Worm (Caenorhabditis elegans) whole organism, L1 larva: ENCODE results near the gene ins-32.

Experiments
- C04F5.9 ChIP-seq: sonication (generic microtip); optimal IDR thresholded peaks from 2 replicates; lab custom pipeline; 2016; ENCODE audit warnings: missing genetic modification characterization, missing compliant biosample characterization
- C16A3.4 ChIP-seq: fragments of 150-350 bp; optimal IDR thresholded peaks from 2 replicates; lab custom pipeline; 2014; ENCODE audit warnings: missing biosample characterization, missing genetic modification characterization
- F16B12.6 ChIP-seq: fragments of 150-350 bp; optimal IDR thresholded peaks from 2 replicates; lab custom pipeline; 2014; ENCODE audit warnings: missing biosample characterization, missing genetic modification characterization
- aha-1 ChIP-seq: fragments of 150-350 bp; optimal IDR thresholded peaks from 2 replicates; lab custom pipeline; 2014; ENCODE audit warnings: missing biosample characterization, missing genetic modification characterization
- alr-1 ChIP-seq: fragments of 200-800 bp; sonication (Bioruptor generic); optimal IDR thresholded peaks from 2 replicates; lab custom pipeline; 2018; ENCODE audit warnings: borderline replicate concordance, mild to moderate bottlenecking, missing genetic modification characterization, missing compliant biosample characterization
- blmp-1 ChIP-seq: fragments of 150-350 bp; optimal IDR thresholded peaks from 2 replicates; lab custom pipeline; 2014; ENCODE audit warnings: missing biosample characterization, missing genetic modification characterization
- efl-1 ChIP-seq, 4 experiments: fragments of 150-350 bp; optimal IDR thresholded peaks in 3 of 4; peaks in 1 of 4; 1 replicate in 1 of 4; 2 replicates in 3 of 4; lab custom pipeline; 2014; ENCODE audit warnings: missing biosample characterization in 2 of 4, missing genetic modification characterization in 2 of 4, missing genetic modification reagents in 2 of 4
- efl-3 ChIP-seq: fragments of 200-800 bp; sonication (Bioruptor generic); optimal IDR thresholded peaks from 2 replicates; lab custom pipeline; 2018; ENCODE audit warnings: mild to moderate bottlenecking, missing genetic modification characterization, missing compliant biosample characterization
- fkh-4 ChIP-seq: sonication (generic microtip); optimal IDR thresholded peaks from 2 replicates; lab custom pipeline; 2016; ENCODE audit warnings: missing compliant biosample characterization, missing genetic modification characterization, borderline replicate concordance
- fos-1 ChIP-seq: fragments of 150-350 bp; optimal IDR thresholded peaks from 2 replicates; lab custom pipeline; 2014; ENCODE audit warnings: missing biosample characterization, missing genetic modification characterization
- hlh-17 ChIP-seq: fragments of 200-800 bp; sonication (Bioruptor generic); optimal IDR thresholded peaks from 2 replicates; lab custom pipeline; 2018; ENCODE audit warnings: missing genetic modification characterization, mild to moderate bottlenecking, missing compliant biosample characterization, moderate library complexity, borderline replicate concordance
- hlh-4 ChIP-seq: sonication (generic microtip); optimal IDR thresholded peaks from 2 replicates; lab custom pipeline; 2016; ENCODE audit warnings: mild to moderate bottlenecking, missing genetic modification characterization, missing compliant biosample characterization
- hpl-2 ChIP-seq: fragments of 150-350 bp; optimal IDR thresholded peaks from 2 replicates; lab custom pipeline; 2014; ENCODE audit warnings: missing biosample characterization, missing genetic modification reagents, missing genetic modification characterization
- isw-1 ChIP-seq: fragments of 200-800 bp; sonication (Bioruptor generic); IDR thresholded peaks from 2 replicates; pipeline ENCODE4 v1.3.6; 2022; ENCODE audit warnings: missing genetic modification characterization, missing compliant biosample characterization
- jun-1 ChIP-seq: fragments of 150-350 bp; optimal IDR thresholded peaks from 2 replicates; lab custom pipeline; 2014; ENCODE audit warnings: missing biosample characterization, missing genetic modification reagents, missing genetic modification characterization
- lin-13 ChIP-seq: fragments of 150-350 bp; optimal IDR thresholded peaks from 2 replicates; lab custom pipeline; 2014; ENCODE audit warnings: missing biosample characterization, missing genetic modification reagents, missing genetic modification characterization
- lin-14 ChIP-seq: fragments of 200-800 bp; sonication (Bioruptor generic); optimal IDR thresholded peaks from 2 replicates; lab custom pipeline; 2018; ENCODE audit warnings: mild to moderate bottlenecking, missing genetic modification characterization, moderate library complexity, missing compliant biosample characterization
- lin-35 ChIP-seq, 2 experiments: fragments of 150-350 bp; optimal IDR thresholded peaks; 2 replicates each; lab custom pipeline; 2014; ENCODE audit warnings: missing biosample characterization in 2 of 2, missing genetic modification characterization in 2 of 2, missing genetic modification reagents in 2 of 2
- lsy-2 ChIP-seq, 2 experiments: fragments of 150-350 bp; optimal IDR thresholded peaks; 2 replicates each; lab custom pipeline; 2014; ENCODE audit warnings: missing biosample characterization in 2 of 2, missing genetic modification characterization in 2 of 2
- mdl-1 ChIP-seq, 2 experiments: fragments of 150-350 bp; optimal IDR thresholded peaks; 2 replicates each; lab custom pipeline; 2014 to 2017; ENCODE audit warnings: missing biosample characterization in 2 of 2, missing genetic modification characterization in 2 of 2, inconsistent platforms in 1 of 2
- nhr-11 ChIP-seq: fragments of 150-350 bp; optimal IDR thresholded peaks from 2 replicates; lab custom pipeline; 2014; ENCODE audit warnings: missing biosample characterization, missing genetic modification characterization
- nhr-12 ChIP-seq: sonication (generic microtip); optimal IDR thresholded peaks from 2 replicates; lab custom pipeline; 2017; ENCODE audit warnings: missing biosample characterization, missing genetic modification characterization
- nhr-19 ChIP-seq: fragments of 200-800 bp; sonication (Bioruptor generic); conservative IDR thresholded peaks from 2 replicates; pipeline ENCODE4 v1.3.6; 2022; ENCODE audit warnings: missing genetic modification characterization, missing compliant biosample characterization
- nhr-76 ChIP-seq: sonication (generic microtip); optimal IDR thresholded peaks from 2 replicates; lab custom pipeline; 2017; ENCODE audit warnings: missing biosample characterization, missing genetic modification characterization
- nhr-84 ChIP-seq: sonication (generic microtip); optimal IDR thresholded peaks from 2 replicates; lab custom pipeline; 2017; ENCODE audit warnings: missing biosample characterization, missing genetic modification characterization
- nhr-85 ChIP-seq: sonication (generic microtip); peaks from one replicate; lab custom pipeline; 2016; ENCODE audit warnings: missing genetic modification characterization, inconsistent platforms, missing compliant biosample characterization
- pax-3 ChIP-seq: fragments of 200-800 bp; sonication (Bioruptor generic); optimal IDR thresholded peaks from 2 replicates; lab custom pipeline; 2018; ENCODE audit warnings: mild to moderate bottlenecking, missing genetic modification characterization, moderate library complexity, missing compliant biosample characterization
- rnt-1 ChIP-seq: sonication (generic microtip); optimal IDR thresholded peaks from 2 replicates; lab custom pipeline; 2016; ENCODE audit warnings: mild to moderate bottlenecking, missing genetic modification characterization, moderate library complexity, missing compliant biosample characterization
- skn-1 ChIP-seq: fragments of 150-350 bp; optimal IDR thresholded peaks from 2 replicates; lab custom pipeline; 2014; ENCODE audit warnings: missing biosample characterization, missing genetic modification characterization
- sox-4 ChIP-seq: sonication (generic microtip); optimal IDR thresholded peaks from 2 replicates; lab custom pipeline; 2016; ENCODE audit warnings: missing genetic modification characterization, missing compliant biosample characterization
- sptf-1 ChIP-seq: fragments of 150-350 bp; optimal IDR thresholded peaks from 2 replicates; lab custom pipeline; 2014; ENCODE audit warnings: missing biosample characterization, missing genetic modification characterization
- sup-37 ChIP-seq: fragments of 200-800 bp; sonication (Bioruptor generic); optimal IDR thresholded peaks from 2 replicates; lab custom pipeline; 2018; ENCODE audit warnings: mild to moderate bottlenecking, missing genetic modification characterization, missing compliant biosample characterization
- tbx-2 ChIP-seq: sonication (generic microtip); optimal IDR thresholded peaks from 2 replicates; lab custom pipeline; 2016; ENCODE audit warnings: missing genetic modification characterization, missing compliant biosample characterization
- unc-86 ChIP-seq: sonication (generic microtip); optimal IDR thresholded peaks from 2 replicates; lab custom pipeline; 2016; ENCODE audit warnings: missing genetic modification characterization, missing compliant biosample characterization
- xbp-1 ChIP-seq: sonication (generic microtip); optimal IDR thresholded peaks from 2 replicates; lab custom pipeline; 2016; ENCODE audit warnings: missing genetic modification characterization, missing compliant biosample characterization
- zag-1 ChIP-seq: fragments of 150-350 bp; optimal IDR thresholded peaks from 2 replicates; lab custom pipeline; 2014; ENCODE audit warnings: missing biosample characterization, missing genetic modification characterization
- ztf-11 ChIP-seq, 2 experiments: sonication (generic microtip); optimal IDR thresholded peaks; 2 replicates each; lab custom pipeline; 2016 to 2017; ENCODE audit warnings: missing genetic modification characterization in 2 of 2, missing biosample characterization in 1 of 2, missing compliant biosample characterization in 1 of 2

ins-32 gene

DNA sequence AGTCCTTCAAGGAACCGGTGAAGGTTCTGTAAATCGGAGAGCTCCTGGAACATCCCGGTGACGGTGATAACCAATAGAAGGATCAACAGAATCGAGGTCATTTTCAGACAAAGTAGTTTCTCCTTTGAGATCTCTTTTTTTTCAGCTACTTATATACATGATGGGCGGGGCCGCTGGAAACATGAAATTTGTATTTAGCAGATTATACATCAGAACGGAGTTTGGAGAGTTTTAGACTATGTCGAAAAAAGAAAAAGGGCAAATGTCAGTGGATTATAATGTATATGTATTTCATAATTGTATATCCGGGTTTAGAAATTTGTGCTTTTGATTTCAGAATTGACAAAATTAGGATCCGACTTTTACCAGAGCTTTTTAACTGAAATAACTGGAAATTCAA, at the start of gene ins-32:
TSS of gene ins-32 (minus strand) at position 101 of the 400 bp plus-strand sequence.
- TF ChIP-seq sptf-1 (tag; lab: Kevin White, UChicago), result no peak
- TF ChIP-seq skn-1 (tag; lab: Kevin White, UChicago), result no peak
- no peak for TF ChIP-seq sox-4
- no peak for TF ChIP-seq nhr-11 (tag; lab: Kevin White, UChicago)
- TF ChIP-seq tbx-2, result no peak
- TF ChIP-seq alr-1 (tag; lab: Kevin White, UChicago), result no peak
- no peak for TF ChIP-seq rnt-1 (tag; lab: Kevin White, UChicago)
- no peak for TF ChIP-seq F16B12.6 (tag; lab: Kevin White, UChicago)
- TF ChIP-seq efl-1 (optimal IDR thresholded peaks at IDR 0.05; lab: Kevin White, UChicago), result no peak
- TF ChIP-seq efl-1 (GFP tag; optimal IDR thresholded peaks at IDR 0.05 in 1 of 2; lab: Kevin White, UChicago), result no peak
- TF ChIP-seq ztf-11 (tag; optimal IDR thresholded peaks at IDR 0.05; lab: Kevin White, UChicago), result no peak
- no peak for TF ChIP-seq lsy-2 (tag; optimal IDR thresholded peaks at IDR 0.05; lab: Kevin White, UChicago)
- no peak for TF ChIP-seq efl-3 (GFP tag; lab: Kevin White, UChicago)

DNA sequence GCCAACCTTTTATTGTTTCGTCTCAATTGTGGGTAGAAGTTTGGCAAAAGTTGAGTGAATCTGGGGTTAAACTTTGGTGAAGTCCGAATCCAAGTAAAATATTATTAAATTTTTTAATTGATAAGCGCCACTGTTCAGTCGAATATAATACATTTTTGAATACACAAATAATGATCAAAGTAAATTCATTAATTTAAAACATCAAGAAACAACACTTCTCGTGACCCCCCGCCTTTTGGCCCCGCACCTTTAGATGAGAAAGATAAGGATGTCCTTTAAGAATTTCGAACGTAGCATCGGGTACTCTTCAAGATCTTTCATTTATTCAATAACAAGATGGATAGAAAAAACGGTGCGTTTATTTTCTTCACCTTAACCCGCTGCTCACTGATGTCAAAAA, 49.5 kb upstream of the ins-32 start, which contains the start of gene nhr-257:
TSS of gene nhr-257 (plus strand) at position 301 of the 400 bp plus-strand sequence.
- TF ChIP-seq nhr-85 (tag; lab: Kevin White, UChicago), result peak; percentile 49
- TF ChIP-seq nhr-84, result no peak

DNA sequence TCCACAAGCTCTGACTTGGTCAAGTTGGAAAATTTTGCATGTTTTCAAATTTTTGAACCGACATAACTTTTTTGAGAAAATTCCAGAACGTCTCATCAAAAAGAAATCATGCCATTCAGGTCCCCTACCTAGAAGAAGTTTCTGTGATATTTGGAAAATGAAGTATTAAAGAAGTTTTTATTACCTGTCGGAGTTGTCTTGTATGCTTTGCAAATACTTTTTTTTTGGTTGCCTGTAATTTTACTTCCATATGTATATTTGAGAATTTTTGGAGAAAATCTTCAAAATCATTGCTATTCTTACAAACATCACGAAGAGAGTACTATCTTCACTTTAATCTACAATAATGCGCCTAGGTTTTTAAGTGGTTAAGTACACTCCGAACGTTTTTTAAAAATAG, 47.5 kb upstream of the ins-32 start, which contains the start of gene nhr-72:
TSS of gene nhr-72 (minus strand) at position 101 of the 400 bp plus-strand sequence.
- TF ChIP-seq sox-4 (no peak), isw-1 (GFP tag; lab: Robert Waterston, UW) (no peak), nhr-19 (GFP tag; lab: Robert Waterston, UW) (no peak), nhr-85 (tag; lab: Kevin White, UChicago) (no peak), hpl-2 (GFP tag; lab: Kevin White, UChicago) (no peak), jun-1 (tag; lab: Kevin White, UChicago) (no peak)

DNA sequence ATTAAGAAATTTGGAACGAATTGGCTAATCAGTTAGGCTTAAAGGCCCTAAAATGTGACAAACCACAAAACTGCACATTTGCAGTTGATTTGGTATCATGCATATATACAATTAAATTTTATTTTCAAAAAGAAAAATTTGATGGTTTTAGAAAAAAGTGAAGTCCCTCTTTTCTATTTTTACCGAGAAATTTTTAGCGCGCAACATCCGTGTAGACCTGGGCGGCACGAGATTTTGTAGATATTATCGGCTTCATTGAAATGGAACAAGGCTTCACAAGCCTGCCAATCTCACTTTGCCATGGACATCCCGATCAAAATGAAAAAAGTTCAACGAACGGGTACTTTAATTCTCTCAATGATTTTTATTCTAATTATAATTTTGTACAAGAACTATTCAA, 42.9 kb upstream of the ins-32 start, which contains the start of gene C17A2.2:
TSS of gene C17A2.2 (plus strand) at position 301 of the 400 bp plus-strand sequence.
- TF ChIP-seq C04F5.9, result no peak
- no peak for TF ChIP-seq mdl-1 (tag; optimal IDR thresholded peaks at IDR 0.05; lab: Kevin White, UChicago)
- TF ChIP-seq nhr-19 (GFP tag; lab: Robert Waterston, UW), result no peak
- TF ChIP-seq hlh-17 (GFP tag; lab: Kevin White, UChicago), result no peak
- TF ChIP-seq xbp-1, result no peak
- no peak for TF ChIP-seq ztf-11 (tag; optimal IDR thresholded peaks at IDR 0.05; lab: Kevin White, UChicago)
- no peak for TF ChIP-seq sup-37 (GFP tag; lab: Kevin White, UChicago)

DNA sequence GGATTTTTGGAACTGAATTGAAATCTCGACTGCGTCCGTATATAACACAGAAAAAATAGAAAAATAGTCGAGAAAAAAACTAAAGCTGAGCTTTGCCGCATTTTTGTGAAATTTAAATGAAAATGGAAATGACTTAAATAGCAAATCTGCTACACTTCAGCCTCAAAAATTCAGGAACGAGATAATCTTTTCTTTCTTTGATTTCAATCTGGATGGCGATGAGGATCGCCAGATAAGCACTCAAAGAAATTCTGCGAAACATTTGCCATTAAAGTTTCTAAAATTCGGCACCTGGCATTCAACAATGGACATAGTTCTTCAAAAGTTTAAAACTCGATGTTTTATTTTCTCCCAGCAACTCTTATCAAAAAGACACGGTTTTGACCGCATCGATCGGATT, 40.2 kb upstream of the ins-32 start, which contains the start of the genes C17A2.7 and C17A2.3:
TSS of gene C17A2.7 (minus strand) at position 101 of the 400 bp plus-strand sequence.
TSS of gene C17A2.3 (plus strand) at position 305 of the 400 bp plus-strand sequence.
- TF ChIP-seq nhr-12 (tag; lab: Kevin White, UChicago), result no peak
- TF ChIP-seq blmp-1 (tag; lab: Kevin White, UChicago), result no peak
- TF ChIP-seq isw-1 (GFP tag; lab: Robert Waterston, UW), result no peak
- no peak for TF ChIP-seq zag-1
- no peak for TF ChIP-seq nhr-19 (GFP tag; lab: Robert Waterston, UW)
- TF ChIP-seq fkh-4 (tag; lab: Kevin White, UChicago), result no peak
- no peak for TF ChIP-seq lin-35 (GFP tag; optimal IDR thresholded peaks at IDR 0.05; lab: Kevin White, UChicago)
- no peak for TF ChIP-seq alr-1 (tag; lab: Kevin White, UChicago)
- no peak for TF ChIP-seq efl-3 (GFP tag; lab: Kevin White, UChicago)
- no peak for TF ChIP-seq nhr-85 (tag; lab: Kevin White, UChicago)

DNA sequence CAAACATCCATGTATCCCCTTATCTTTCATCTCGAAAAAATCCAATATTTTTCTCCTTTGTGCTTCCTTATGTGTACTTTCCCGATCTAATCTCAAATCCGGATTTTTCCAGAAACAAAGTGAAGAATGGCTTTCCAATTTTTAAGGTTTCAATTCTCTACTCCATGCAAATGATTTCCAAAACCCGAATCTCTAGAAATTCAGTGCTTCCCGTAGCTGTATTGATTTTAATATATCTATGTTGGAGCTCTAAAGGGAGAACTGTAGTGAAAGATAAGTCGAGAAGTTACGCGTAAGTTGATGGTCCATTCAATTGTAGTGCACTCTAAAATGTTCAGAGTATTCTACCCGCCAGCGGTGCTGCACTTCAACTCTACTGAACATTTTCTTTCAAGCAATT, 36.4 kb upstream of the ins-32 start, which contains the start of gene C17A2.4:
TSS of gene C17A2.4 (plus strand) at position 301 of the 400 bp plus-strand sequence.
- TF ChIP-seq unc-86 (tag; lab: Kevin White, UChicago), result no peak
- no peak for TF ChIP-seq lin-13
- no peak for TF ChIP-seq nhr-11 (tag; lab: Kevin White, UChicago)
- no peak for TF ChIP-seq xbp-1
- TF ChIP-seq alr-1 (tag; lab: Kevin White, UChicago), result no peak
- no peak for TF ChIP-seq blmp-1 (tag; lab: Kevin White, UChicago)
- no peak for TF ChIP-seq lin-14 (GFP tag; lab: Kevin White, UChicago)
- TF ChIP-seq mdl-1 (tag; optimal IDR thresholded peaks at IDR 0.05; lab: Kevin White, UChicago), result no peak
- no peak for TF ChIP-seq nhr-76 (tag; lab: Kevin White, UChicago)
- no peak for TF ChIP-seq fos-1
- TF ChIP-seq C16A3.4 (tag; lab: Kevin White, UChicago), result no peak
- TF ChIP-seq ztf-11 (tag; optimal IDR thresholded peaks at IDR 0.05; lab: Kevin White, UChicago), result no peak
- TF ChIP-seq F16B12.6 (tag; lab: Kevin White, UChicago), result no peak
- no peak for TF ChIP-seq aha-1 (tag; lab: Kevin White, UChicago)
- no peak for TF ChIP-seq hlh-4 (tag; lab: Kevin White, UChicago)
- TF ChIP-seq pax-3 (tag; lab: Kevin White, UChicago), result no peak
